Fruit fly (Drosophila melanogaster): ENCODE results near the gene caz.

dm6 chrX:16263415-16263814, 25.2 kb upstream of the caz start:
- TF ChIP-seq Mnt (GFP tag; optimal IDR thresholded peaks at IDR 0.05), result no peak
- TF ChIP-seq pad (GFP tag; optimal IDR thresholded peaks at IDR 0.05), result no peak
- TF ChIP-seq cic (GFP tag; optimal IDR thresholded peaks at IDR 0.05), result no peak
- TF ChIP-seq CG14711 (tag; optimal IDR thresholded peaks at IDR 0.05), result no peak
- no peak for TF ChIP-seq tj (GFP tag; optimal IDR thresholded peaks at IDR 0.05)
- no peak for TF ChIP-seq bab1 (GFP tag; optimal IDR thresholded peaks at IDR 0.05)
- TF ChIP-seq CG7045 (GFP tag; optimal IDR thresholded peaks at IDR 0.05), result no peak
- TF ChIP-seq kay (GFP tag; ENCODE audit: borderline replicate concordance), result no peak
- TF ChIP-seq Hr96 (GFP tag; optimal IDR thresholded peaks at IDR 0.05), result no peak
- no peak for TF ChIP-seq CG12768 (GFP tag; optimal IDR thresholded peaks at IDR 0.05)
- no peak for TF ChIP-seq Clk (GFP tag; optimal IDR thresholded peaks at IDR 0.05)
